Fruit fly (Drosophila melanogaster) whole organism, wandering third instar larva: Measurements from ENCODE around the gene CG44174.

Source experiments
- Abd-B ChIP-seq: fragments of >200 bp; optimal IDR thresholded peaks from 2 replicates; lab custom pipeline; 2017; ENCODE audit warnings: missing biosample characterization, missing genetic modification characterization
- CG9705 ChIP-seq: fragments of 200-800 bp; sonication (Bioruptor generic); optimal IDR thresholded peaks from 2 replicates; lab custom pipeline; 2018; ENCODE audit warnings: missing biosample characterization, mild to moderate bottlenecking, missing genetic modification characterization
- CrebA ChIP-seq: fragments of 200-800 bp; sonication (Bioruptor generic); optimal IDR thresholded peaks from 2 replicates; lab custom pipeline; 2016; ENCODE audit warnings: missing biosample characterization, mild to moderate bottlenecking, missing genetic modification characterization, borderline replicate concordance
- Dif ChIP-seq: fragments of 200-275, 200-300 bp; sonication (Bioruptor generic); optimal IDR thresholded peaks from 2 replicates; lab custom pipeline; 2018; ENCODE audit warnings: missing biosample characterization, missing genetic modification characterization; ENCODE audit not compliant: partially characterized antibody
- GATAd ChIP-seq: sonication (Bioruptor generic); optimal IDR thresholded peaks from 2 replicates; lab custom pipeline; 2016; ENCODE audit warnings: missing biosample characterization, missing genetic modification characterization
- HLH106 ChIP-seq: fragments of 200-800 bp; optimal IDR thresholded peaks from 3 replicates; lab custom pipeline; 2019; ENCODE audit warnings: missing biosample characterization, mild to moderate bottlenecking, missing genetic modification characterization, moderate library complexity
- Hnf4 ChIP-seq: fragments of 200-800 bp; sonication (Bioruptor generic); optimal IDR thresholded peaks from 2 replicates; lab custom pipeline; 2016; ENCODE audit warnings: missing biosample characterization, mild to moderate bottlenecking, missing genetic modification characterization
- Hr83 ChIP-seq: fragments of 200-300 bp; sonication (Bioruptor generic); optimal IDR thresholded peaks from 2 replicates; lab custom pipeline; 2016; ENCODE audit warnings: missing biosample characterization, mild to moderate bottlenecking, missing genetic modification characterization, moderate library complexity; ENCODE audit not compliant: poor library complexity, severe bottlenecking
- Jra ChIP-seq: sonication (Bioruptor generic); optimal IDR thresholded peaks from 2 replicates; lab custom pipeline; 2016; ENCODE audit warnings: missing biosample characterization, missing genetic modification characterization
- Mio ChIP-seq: sonication (Bioruptor generic); optimal IDR thresholded peaks from 2 replicates; lab custom pipeline; 2016; ENCODE audit warnings: missing biosample characterization, missing genetic modification characterization
- N ChIP-seq: fragments of >200 bp; optimal IDR thresholded peaks from 2 replicates; lab custom pipeline; 2018; ENCODE audit warnings: missing biosample characterization, missing external identifiers, missing genetic modification characterization
- OdsH ChIP-seq: fragments of 200-800 bp; sonication (Bioruptor generic); optimal IDR thresholded peaks from 2 replicates; lab custom pipeline; 2016; ENCODE audit warnings: missing biosample characterization, mild to moderate bottlenecking, missing genetic modification characterization
- Rel ChIP-seq, 2 experiments: fragments of 200-800 bp; sonication (Bioruptor generic) in 1 of 2; optimal IDR thresholded peaks; 2 replicates in 1 of 2; 3 replicates in 1 of 2; lab custom pipeline; 2016 to 2019; ENCODE audit warnings: mild to moderate bottlenecking in 2 of 2, missing biosample characterization in 2 of 2, missing genetic modification characterization in 2 of 2, moderate library complexity in 1 of 2
- Sp1 ChIP-seq: fragments of 200-800 bp; sonication (Bioruptor generic); optimal IDR thresholded peaks from 3 replicates; lab custom pipeline; 2019; ENCODE audit warnings: missing biosample characterization, mild to moderate bottlenecking, missing genetic modification characterization, moderate library complexity
- Vsx2 ChIP-seq: fragments of 200-300, 225-300 bp; sonication (Bioruptor generic); optimal IDR thresholded peaks from 2 replicates; lab custom pipeline; 2018; ENCODE audit warnings: missing biosample characterization, missing genetic modification characterization; ENCODE audit not compliant: partially characterized antibody
- dsf ChIP-seq: sonication (Bioruptor generic); optimal IDR thresholded peaks from 2 replicates; lab custom pipeline; 2016; ENCODE audit warnings: missing biosample characterization, missing genetic modification characterization, borderline replicate concordance
- foxo ChIP-seq, 2 experiments: fragments of 200-800 bp; sonication (Bioruptor generic); optimal IDR thresholded peaks; 2 replicates in 1 of 2; 3 replicates in 1 of 2; lab custom pipeline; 2016 to 2017; ENCODE audit warnings: missing biosample characterization in 2 of 2, missing genetic modification characterization in 2 of 2
- fru ChIP-seq: fragments of 200-800 bp; sonication (Bioruptor generic); optimal IDR thresholded peaks from 3 replicates; lab custom pipeline; 2016; ENCODE audit warnings: missing biosample characterization, mild to moderate bottlenecking, missing genetic modification characterization
- h ChIP-seq: fragments of 200-800 bp; sonication (Bioruptor generic); optimal IDR thresholded peaks from 3 replicates; lab custom pipeline; 2016; ENCODE audit warnings: missing biosample characterization, mild to moderate bottlenecking, missing genetic modification characterization
- jim ChIP-seq: fragments of 175-275, 200-325 bp; sonication (Bioruptor generic); optimal IDR thresholded peaks from 2 replicates; lab custom pipeline; 2016; ENCODE audit warnings: missing biosample characterization, mild to moderate bottlenecking, missing genetic modification characterization
- lola ChIP-seq: fragments of >200 bp; optimal IDR thresholded peaks from 2 replicates; lab custom pipeline; 2017; ENCODE audit warnings: missing biosample characterization, missing genetic modification characterization
- pan ChIP-seq: fragments of >200 bp; optimal IDR thresholded peaks from 2 replicates; lab custom pipeline; 2017
- psq ChIP-seq: fragments of 200-800 bp; sonication (Bioruptor generic); optimal IDR thresholded peaks from 3 replicates; lab custom pipeline; 2017; ENCODE audit warnings: missing biosample characterization, mild to moderate bottlenecking, missing genetic modification characterization, moderate library complexity
- sage ChIP-seq: fragments of 200-800 bp; sonication (Bioruptor generic); optimal IDR thresholded peaks from 2 replicates; lab custom pipeline; 2016; ENCODE audit warnings: missing biosample characterization, mild to moderate bottlenecking, missing genetic modification characterization
- sv ChIP-seq: fragments of 200-800 bp; sonication (Bioruptor generic); optimal IDR thresholded peaks from 3 replicates; lab custom pipeline; 2016; ENCODE audit warnings: missing biosample characterization, missing genetic modification characterization
- tai ChIP-seq: sonication (Bioruptor generic); optimal IDR thresholded peaks from 2 replicates; lab custom pipeline; 2016; ENCODE audit warnings: missing biosample characterization, missing genetic modification characterization
- usp ChIP-seq: fragments of >200 bp; optimal IDR thresholded peaks from 2 replicates; lab custom pipeline; 2017; ENCODE audit warnings: missing biosample characterization, missing genetic modification characterization
- woc ChIP-seq: sonication (Bioruptor generic); optimal IDR thresholded peaks from 2 replicates; lab custom pipeline; 2016; ENCODE audit warnings: missing biosample characterization, mild to moderate bottlenecking, missing genetic modification characterization

CG44174 gene

DNA sequence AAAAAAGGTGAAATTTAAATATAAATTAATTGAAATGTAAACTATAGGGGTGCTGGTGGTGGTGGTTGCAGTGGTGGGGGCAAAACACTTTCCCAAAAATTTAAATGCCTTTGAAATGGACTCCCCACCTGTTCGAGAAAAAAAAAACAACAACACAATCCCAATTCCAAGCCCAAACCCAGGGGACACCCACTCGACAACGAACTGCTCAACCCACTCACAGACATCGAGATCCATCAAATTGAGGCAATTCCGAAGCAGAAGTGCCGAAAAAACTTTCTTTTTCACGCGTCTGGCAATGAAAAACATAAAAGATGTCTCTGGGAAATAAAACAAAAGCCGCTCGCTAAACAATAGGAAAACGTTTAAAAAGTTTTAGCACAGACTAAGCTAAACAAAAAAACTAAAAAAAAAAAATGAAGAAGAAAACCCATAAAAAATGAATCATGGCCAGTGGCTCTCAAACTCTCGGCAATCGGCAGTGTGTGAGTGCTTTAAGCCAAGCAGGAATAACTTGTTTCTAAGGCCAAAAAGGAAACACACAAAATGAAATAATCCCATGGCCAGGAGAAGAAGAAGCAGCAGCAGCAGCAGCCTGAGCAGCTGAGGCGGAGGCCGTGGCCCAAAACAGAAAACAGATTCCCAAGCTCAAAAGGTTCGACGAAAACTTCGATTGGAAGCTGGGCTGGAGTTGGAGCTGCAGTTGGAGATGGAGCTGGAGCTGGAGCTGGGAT lies 11.4 kb upstream of the CG44174 start:
- TF ChIP-seq GATAd (GFP tag; lab: Kevin White, UChicago) (no peak), CG9705 (GFP tag; lab: Kevin White, UChicago) (no peak), Hr83 (no peak), usp (GFP tag; lab: Kevin White, UChicago) (no peak), Sp1 (GFP tag; lab: Kevin White, UChicago) (no peak), CrebA (peak; percentile 51), woc (GFP tag; lab: Kevin White, UChicago) (no peak), fru (peak; percentile 7), Dif (GFP tag; lab: Kevin White, UChicago) (no peak), Mio (no peak), sv (no peak), pan (lab: Kevin White, UChicago) (no peak), Rel (GFP tag; optimal IDR thresholded peaks at IDR 0.05; lab: Kevin White, UChicago) (peak; percentile 7), Rel (tag; optimal IDR thresholded peaks at IDR 0.05; lab: Kevin White, UChicago) (no peak), Vsx2 (GFP tag; lab: Kevin White, UChicago) (peak; percentile 55)
- TF ChIP-seq, all 38 proteins: peak for 4

DNA sequence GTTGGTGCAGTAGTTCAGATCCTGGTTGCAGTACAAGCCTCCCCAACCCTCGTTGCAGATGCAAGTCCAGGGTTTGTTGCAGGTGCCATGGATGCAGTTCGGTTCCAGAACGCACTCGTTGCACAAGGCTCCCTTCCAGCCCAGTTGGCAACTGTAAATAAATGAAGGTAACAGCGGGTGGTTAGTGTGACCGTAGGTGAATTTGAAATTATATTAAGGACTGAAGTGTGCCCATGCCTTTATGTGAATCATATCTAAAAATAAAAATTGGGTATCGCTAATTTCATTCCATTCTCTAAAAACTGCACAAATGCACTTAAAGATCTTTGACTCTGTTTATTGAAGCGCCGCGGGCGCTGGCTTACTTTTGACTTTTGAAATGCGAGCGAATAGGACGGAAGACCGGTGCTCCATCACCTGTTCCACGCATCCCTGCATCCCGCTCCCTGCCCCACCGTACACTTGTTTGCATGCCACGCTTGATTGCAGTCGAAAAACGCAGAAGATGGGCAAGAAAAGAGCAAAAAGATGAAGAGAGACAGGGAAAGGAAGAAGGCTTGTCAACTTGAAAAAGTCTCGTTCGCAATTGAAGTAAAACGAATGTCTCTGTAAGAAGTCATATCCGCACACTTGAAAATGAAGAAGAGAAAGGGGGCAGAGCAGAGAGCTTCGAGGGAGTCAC lies 9.1 kb upstream of the CG44174 start:
- TF ChIP-seq tai (GFP tag; lab: Kevin White, UChicago): no peak
- TF ChIP-seq psq (GFP tag; lab: Kevin White, UChicago): peak; percentile 63

DNA sequence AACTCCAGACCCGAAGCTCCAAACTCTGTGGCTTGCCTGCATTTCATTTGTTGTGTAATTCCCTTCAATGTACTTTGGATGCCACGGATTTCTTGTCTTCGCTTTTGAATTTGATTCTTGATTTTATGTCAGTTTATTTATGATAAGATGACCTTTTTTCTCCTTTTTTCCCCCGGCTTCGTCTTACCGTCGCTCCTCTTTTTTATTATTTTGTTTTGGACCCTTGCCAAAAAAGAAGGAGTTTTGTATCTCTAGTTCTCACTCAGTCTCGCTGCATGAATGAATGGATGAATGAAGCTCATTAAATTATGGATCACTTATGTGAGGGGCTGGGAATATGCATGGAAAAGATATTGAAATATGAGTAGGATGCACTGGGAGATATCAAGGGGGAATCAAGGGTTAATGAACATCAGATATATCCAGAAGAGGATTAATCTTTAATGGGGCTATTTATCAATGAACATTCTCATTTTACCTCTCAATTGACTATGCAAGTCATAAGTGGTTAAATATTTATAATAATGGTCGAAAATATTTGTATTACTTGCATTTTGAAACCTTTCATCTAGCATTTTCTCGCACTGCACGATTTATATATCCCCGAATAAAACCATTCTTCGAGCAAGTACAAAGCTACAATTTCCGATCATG lies 2.4 kb upstream of the CG44174 start:
- TF ChIP-seq usp (GFP tag; lab: Kevin White, UChicago): no peak
- TF ChIP-seq OdsH (GFP tag; lab: Kevin White, UChicago): no peak
- peak; percentile 51 for TF ChIP-seq psq (GFP tag; lab: Kevin White, UChicago)
- TF ChIP-seq Dif (GFP tag; lab: Kevin White, UChicago): no peak
- no peak for TF ChIP-seq woc (GFP tag; lab: Kevin White, UChicago)
- TF ChIP-seq dsf (GFP tag; lab: Kevin White, UChicago): no peak
- peak in 1 of 2 experiments; percentile 18 for TF ChIP-seq foxo (GFP tag; optimal IDR thresholded peaks at IDR 0.05; lab: Kevin White, UChicago)

DNA sequence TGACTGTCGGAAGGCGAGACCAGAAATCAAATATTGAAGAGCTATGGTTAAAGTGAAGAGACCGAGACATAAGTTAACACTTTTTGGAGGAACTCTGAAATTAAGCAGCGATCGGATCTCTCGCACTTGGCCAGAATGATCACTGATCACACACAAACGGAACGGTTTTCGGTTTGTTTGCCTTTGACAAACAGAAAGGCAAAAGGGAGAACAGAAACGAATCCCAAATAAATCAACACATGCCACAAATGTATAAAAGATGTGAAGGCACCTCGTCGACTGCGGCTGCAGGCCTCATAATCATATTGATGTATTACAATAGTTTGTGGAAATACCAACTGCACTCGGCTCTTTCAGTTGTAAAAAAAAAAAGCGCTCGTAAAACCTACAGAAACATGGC lies 707 bp upstream of the CG44174 start:
- TF ChIP-seq Jra (no peak), Sp1 (GFP tag; lab: Kevin White, UChicago) (no peak), Abd-B (no peak), Hnf4 (GFP tag; lab: Kevin White, UChicago) (no peak), dsf (GFP tag; lab: Kevin White, UChicago) (no peak)

DNA sequence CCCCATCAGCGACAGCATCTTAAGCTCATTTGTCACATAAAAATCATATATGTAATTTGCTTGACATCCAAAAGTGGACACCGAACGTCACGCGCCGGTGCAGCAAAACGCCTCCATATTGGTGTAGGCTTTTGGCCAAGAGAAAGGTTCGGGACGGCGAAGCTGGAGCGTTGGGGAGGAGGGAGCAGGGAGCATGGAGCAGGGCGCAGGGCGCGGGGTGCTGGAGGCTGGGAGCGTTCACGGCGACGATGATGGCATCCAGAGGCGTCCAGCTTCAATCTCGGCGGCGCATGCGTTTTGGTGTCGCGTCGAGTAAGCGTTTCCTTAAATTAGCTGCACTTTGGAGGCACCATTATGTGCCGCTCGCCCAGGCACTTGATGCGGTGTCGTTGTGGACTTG lies 3.6 kb downstream of the CG44174 start:
- no peak for TF ChIP-seq HLH106 (tag; lab: Kevin White, UChicago)
- TF ChIP-seq Vsx2 (GFP tag; lab: Kevin White, UChicago): peak; percentile 25

DNA sequence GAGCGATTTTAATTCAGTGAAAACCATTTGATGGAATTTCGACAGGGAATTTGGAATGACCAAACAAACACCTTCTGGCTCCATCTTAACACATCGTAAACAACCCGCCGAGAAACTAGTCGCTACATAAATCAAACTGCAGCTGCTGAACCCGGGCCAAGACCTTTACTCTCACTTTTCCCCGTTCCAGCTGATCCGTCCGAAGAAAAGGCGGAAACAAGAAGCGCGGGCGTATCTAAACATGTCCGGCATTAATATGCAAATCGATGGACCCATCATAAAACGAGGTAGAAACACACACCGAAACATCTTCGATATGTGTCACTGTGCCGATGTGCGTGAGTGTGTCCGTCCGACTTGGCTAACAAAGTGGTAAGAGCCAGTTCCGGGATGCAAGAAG lies 4.5 kb downstream of the CG44174 start:
- TF ChIP-seq h (GFP tag; lab: Kevin White, UChicago) (no peak), jim (no peak), CrebA (no peak), CG9705 (GFP tag; lab: Kevin White, UChicago) (no peak), lola (no peak), Hnf4 (GFP tag; lab: Kevin White, UChicago) (no peak), sv (no peak), foxo (GFP tag; optimal IDR thresholded peaks at IDR 0.05; lab: Kevin White, UChicago) (no peak), OdsH (GFP tag; lab: Kevin White, UChicago) (no peak), tai (GFP tag; lab: Kevin White, UChicago) (no peak), N (GFP tag; lab: Kevin White, UChicago) (no peak), sage (GFP tag; lab: Kevin White, UChicago) (no peak)
